Worm (Caenorhabditis elegans) whole organism, L1 larva: ENCODE measurements around the gene fbxa-221.
"Not testable (repeated sequence)": the region's sequence is repeated elsewhere in the genome, so short reads cannot be mapped to it uniquely, and the experiment has no call there.

Source experiments
- C04F5.9 ChIP-seq: sonication (generic microtip); optimal IDR thresholded peaks from 2 replicates; lab custom pipeline; 2016; ENCODE audit warnings: missing genetic modification characterization, missing compliant biosample characterization
- F16B12.6 ChIP-seq: fragments of 150-350 bp; optimal IDR thresholded peaks from 2 replicates; lab custom pipeline; 2014; ENCODE audit warnings: missing biosample characterization, missing genetic modification characterization
- aha-1 ChIP-seq: fragments of 150-350 bp; optimal IDR thresholded peaks from 2 replicates; lab custom pipeline; 2014; ENCODE audit warnings: missing biosample characterization, missing genetic modification characterization
- ceh-8 ChIP-seq: fragments of 200-800 bp; sonication (Bioruptor generic); optimal IDR thresholded peaks from 2 replicates; lab custom pipeline; 2018; ENCODE audit warnings: mild to moderate bottlenecking, missing genetic modification characterization, moderate library complexity, missing compliant biosample characterization
- ces-1 ChIP-seq: fragments of 150-350 bp; optimal IDR thresholded peaks from 2 replicates; lab custom pipeline; 2014; ENCODE audit warnings: missing biosample characterization, missing genetic modification reagents, missing genetic modification characterization
- dpl-1 ChIP-seq, 3 experiments: fragments of 150-350 bp in 2 of 3; sonication (generic microtip) in 1 of 3; optimal IDR thresholded peaks; 2 replicates each; lab custom pipeline; 2014 to 2017; ENCODE audit warnings: missing biosample characterization in 3 of 3, missing genetic modification characterization in 3 of 3, missing genetic modification reagents in 3 of 3
- efl-1 ChIP-seq, 4 experiments: fragments of 150-350 bp; optimal IDR thresholded peaks in 3 of 4; peaks in 1 of 4; 1 replicate in 1 of 4; 2 replicates in 3 of 4; lab custom pipeline; 2014; ENCODE audit warnings: missing biosample characterization in 2 of 4, missing genetic modification characterization in 2 of 4, missing genetic modification reagents in 2 of 4
- elt-3 ChIP-seq, 6 experiments: fragments of 150-350 bp in 1 of 6; sonication (generic microtip); optimal IDR thresholded peaks; 2 replicates each; lab custom pipeline; 2017 to 2018; ENCODE audit warnings: missing biosample characterization in 6 of 6, missing genetic modification characterization in 6 of 6, inconsistent platforms in 1 of 6
- ets-5 ChIP-seq: fragments of 200-800 bp; sonication (Bioruptor generic); IDR thresholded peaks from 2 replicates; pipeline ENCODE4 v1.3.6; 2022; ENCODE audit warnings: missing genetic modification characterization, missing compliant biosample characterization
- fkh-4 ChIP-seq: sonication (generic microtip); optimal IDR thresholded peaks from 2 replicates; lab custom pipeline; 2016; ENCODE audit warnings: missing compliant biosample characterization, missing genetic modification characterization, borderline replicate concordance
- fos-1 ChIP-seq: fragments of 150-350 bp; optimal IDR thresholded peaks from 2 replicates; lab custom pipeline; 2014; ENCODE audit warnings: missing biosample characterization, missing genetic modification characterization
- hlh-4 ChIP-seq: sonication (generic microtip); optimal IDR thresholded peaks from 2 replicates; lab custom pipeline; 2016; ENCODE audit warnings: mild to moderate bottlenecking, missing genetic modification characterization, missing compliant biosample characterization
- hpl-2 ChIP-seq: fragments of 150-350 bp; optimal IDR thresholded peaks from 2 replicates; lab custom pipeline; 2014; ENCODE audit warnings: missing biosample characterization, missing genetic modification reagents, missing genetic modification characterization
- irx-1 ChIP-seq: sonication (generic microtip); optimal IDR thresholded peaks from 2 replicates; lab custom pipeline; 2016; ENCODE audit warnings: missing genetic modification characterization, missing compliant biosample characterization
- lin-14 ChIP-seq: fragments of 200-800 bp; sonication (Bioruptor generic); optimal IDR thresholded peaks from 2 replicates; lab custom pipeline; 2018; ENCODE audit warnings: mild to moderate bottlenecking, missing genetic modification characterization, moderate library complexity, missing compliant biosample characterization
- lin-15B ChIP-seq: fragments of 150-350 bp; sonication (generic microtip); optimal IDR thresholded peaks from 3 replicates; lab custom pipeline; 2014; ENCODE audit warnings: missing biosample characterization, missing genetic modification characterization
- lin-35 ChIP-seq, 2 experiments: fragments of 150-350 bp; optimal IDR thresholded peaks; 2 replicates each; lab custom pipeline; 2014; ENCODE audit warnings: missing biosample characterization in 2 of 2, missing genetic modification characterization in 2 of 2, missing genetic modification reagents in 2 of 2
- mab-9 ChIP-seq: fragments of 200-800 bp; sonication (Bioruptor generic); IDR thresholded peaks from 2 replicates; pipeline ENCODE4 v1.3.6; 2022; ENCODE audit warnings: missing genetic modification reagents, missing genetic modification characterization, missing compliant biosample characterization
- mep-1 ChIP-seq: fragments of 150-350 bp; optimal IDR thresholded peaks from 2 replicates; lab custom pipeline; 2014; ENCODE audit warnings: missing biosample characterization, missing genetic modification characterization
- nhr-12 ChIP-seq: sonication (generic microtip); optimal IDR thresholded peaks from 2 replicates; lab custom pipeline; 2017; ENCODE audit warnings: missing biosample characterization, missing genetic modification characterization
- nhr-19 ChIP-seq: fragments of 200-800 bp; sonication (Bioruptor generic); conservative IDR thresholded peaks from 2 replicates; pipeline ENCODE4 v1.3.6; 2022; ENCODE audit warnings: missing genetic modification characterization, missing compliant biosample characterization
- nhr-237 ChIP-seq: fragments of 150-350 bp; optimal IDR thresholded peaks from 2 replicates; lab custom pipeline; 2014; ENCODE audit warnings: missing biosample characterization, missing genetic modification characterization
- nhr-90 ChIP-seq: sonication (generic microtip); optimal IDR thresholded peaks from 2 replicates; lab custom pipeline; 2016; ENCODE audit warnings: mild to moderate bottlenecking, missing genetic modification characterization, missing compliant biosample characterization; ENCODE audit not compliant: poor library complexity
- sptf-1 ChIP-seq: fragments of 150-350 bp; optimal IDR thresholded peaks from 2 replicates; lab custom pipeline; 2014; ENCODE audit warnings: missing biosample characterization, missing genetic modification characterization
- sup-37 ChIP-seq: fragments of 200-800 bp; sonication (Bioruptor generic); optimal IDR thresholded peaks from 2 replicates; lab custom pipeline; 2018; ENCODE audit warnings: mild to moderate bottlenecking, missing genetic modification characterization, missing compliant biosample characterization
- swsn-7 ChIP-seq: sonication (generic microtip); optimal IDR thresholded peaks from 2 replicates; lab custom pipeline; 2016; ENCODE audit warnings: missing genetic modification characterization, missing compliant biosample characterization
- vab-15 ChIP-seq: sonication (generic microtip); optimal IDR thresholded peaks from 2 replicates; lab custom pipeline; 2017; ENCODE audit warnings: missing genotype, mild to moderate bottlenecking, missing genetic modification characterization, missing compliant biosample characterization
- xbp-1 ChIP-seq: sonication (generic microtip); optimal IDR thresholded peaks from 2 replicates; lab custom pipeline; 2016; ENCODE audit warnings: missing genetic modification characterization, missing compliant biosample characterization
- ztf-11 ChIP-seq, 2 experiments: sonication (generic microtip); optimal IDR thresholded peaks; 2 replicates each; lab custom pipeline; 2016 to 2017; ENCODE audit warnings: missing genetic modification characterization in 2 of 2, missing biosample characterization in 1 of 2, missing compliant biosample characterization in 1 of 2

The fbxa-221 gene

ce11 chrX:114400-114799 is at the start of gene fbxa-221:
fbxa-221 (plus strand) TSS chrX:114700.
- not testable (repeated sequence) for TF ChIP-seq nhr-90; mep-1 (tag; lab: Kevin White, UChicago); ztf-11 (tag; optimal IDR thresholded peaks at IDR 0.05; lab: Kevin White, UChicago)

ce11 chrX:84602-85001 is 29.9 kb upstream of the fbxa-221 start:
- TF ChIP-seq mab-9 (GFP tag; lab: Robert Waterston, UW) (no peak), lin-15B (tag; lab: Kevin White, UChicago) (no peak), dpl-1 (GFP tag; optimal IDR thresholded peaks at IDR 0.05; lab: Kevin White, UChicago) (no peak), hlh-4 (tag; lab: Kevin White, UChicago) (no peak), lin-14 (GFP tag; lab: Kevin White, UChicago) (no peak), sptf-1 (tag; lab: Kevin White, UChicago) (no peak), swsn-7 (tag; lab: Kevin White, UChicago) (no peak), irx-1 (tag; lab: Kevin White, UChicago) (no peak)

ce11 chrX:88905-89304 is 25.6 kb upstream of the fbxa-221 start:
- TF ChIP-seq F16B12.6 (tag; lab: Kevin White, UChicago) = no peak
- TF ChIP-seq vab-15 (tag; lab: Kevin White, UChicago) = no peak
- TF ChIP-seq aha-1 (tag; lab: Kevin White, UChicago) = no peak
- no peak for TF ChIP-seq C04F5.9 (tag; lab: Kevin White, UChicago)
- no peak for TF ChIP-seq ces-1 (GFP tag; lab: Kevin White, UChicago)
- TF ChIP-seq xbp-1 = no peak
- TF ChIP-seq sup-37 = no peak
- TF ChIP-seq elt-3 (tag; optimal IDR thresholded peaks at IDR 0.05; lab: Kevin White, UChicago) = no peak
- no peak for TF ChIP-seq ceh-8
- no peak for TF ChIP-seq fos-1 (tag; lab: Kevin White, UChicago)
- TF ChIP-seq hpl-2 (GFP tag; lab: Kevin White, UChicago) = no peak
- no peak for TF ChIP-seq fkh-4 (tag; lab: Kevin White, UChicago)
- no peak for TF ChIP-seq nhr-19 (GFP tag; lab: Robert Waterston, UW)
- TF ChIP-seq ets-5 (GFP tag; lab: Robert Waterston, UW) = no peak

ce11 chrX:104737-105136 is 9.8 kb upstream of the fbxa-221 start, which contains the start of gene Y73B3A.4:
Y73B3A.4 (minus strand) TSS chrX:104777.
- TF ChIP-seq efl-1 (optimal IDR thresholded peaks at IDR 0.05; lab: Kevin White, UChicago) = peak; percentile 52 to 73
- TF ChIP-seq efl-1 (GFP tag; optimal IDR thresholded peaks at IDR 0.05 in 1 of 2; lab: Kevin White, UChicago) = peak; percentile 67 to 96
- TF ChIP-seq F16B12.6 (tag; lab: Kevin White, UChicago) = peak; percentile 7
- peak; percentile 41 to 57 (median 55) for TF ChIP-seq dpl-1 (GFP tag; optimal IDR thresholded peaks at IDR 0.05; lab: Kevin White, UChicago)
- TF ChIP-seq lin-35 (GFP tag; optimal IDR thresholded peaks at IDR 0.05; lab: Kevin White, UChicago) = peak; percentile 22 to 72

- TF ChIP-seq nhr-12 (tag; lab: Kevin White, UChicago); nhr-237 (tag; lab: Kevin White, UChicago); lin-35 (GFP tag; optimal IDR thresholded peaks at IDR 0.05; lab: Kevin White, UChicago): not testable (repeated sequence)
These were observed 5.6 kb upstream of the fbxa-221 start, which contains the start of gene elk-2 for ce11 chrX:108929-109328. elk-2 (minus strand) TSS chrX:109029.

ce11 chrX:117080-117479 is 2.6 kb downstream of the fbxa-221 start, which contains the start of gene fbxa-222:
fbxa-222 (plus strand) TSS chrX:117380.
- TF ChIP-seq lin-14 (GFP tag; lab: Kevin White, UChicago) (peak; percentile 24), swsn-7 (tag; lab: Kevin White, UChicago) (no peak)
